Worm (Caenorhabditis elegans): ENCODE measurements around the gene bkip-1.
"Not testable (repeated sequence)": the region's sequence is repeated elsewhere in the genome, so short reads cannot be mapped to it uniquely, and the experiment has no call there.

Gene bkip-1

DNA sequence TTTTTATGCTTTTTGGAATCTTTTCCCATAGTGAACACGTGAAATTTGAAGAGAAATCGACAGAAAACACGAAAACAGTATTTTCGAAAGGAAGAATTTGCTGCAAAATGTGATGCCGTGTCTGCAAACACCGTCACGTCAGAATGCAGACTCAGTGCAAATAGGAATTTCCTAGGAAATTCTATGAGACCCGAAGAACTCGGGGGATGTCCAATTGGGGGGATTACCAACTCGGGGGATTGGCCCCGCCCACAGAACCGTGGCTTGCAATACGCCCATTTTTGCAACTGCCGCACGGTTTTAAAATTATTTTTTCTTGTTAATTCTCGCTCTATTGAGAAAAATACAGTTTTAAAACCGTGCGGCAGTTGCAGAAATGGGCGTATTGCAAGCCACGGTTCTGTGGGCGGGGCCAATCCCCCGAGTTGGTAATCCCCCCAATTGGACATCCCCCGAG lies 41.1 kb downstream of the bkip-1 start, which contains the start of gene cacn-1:
cacn-1 (minus strand) TSS at position 51 of the 457 bp plus-strand sequence.
- not testable (repeated sequence) for TF ChIP-seq unc-62 (GFP tag; optimal IDR thresholded peaks at IDR 0.05)

DNA sequence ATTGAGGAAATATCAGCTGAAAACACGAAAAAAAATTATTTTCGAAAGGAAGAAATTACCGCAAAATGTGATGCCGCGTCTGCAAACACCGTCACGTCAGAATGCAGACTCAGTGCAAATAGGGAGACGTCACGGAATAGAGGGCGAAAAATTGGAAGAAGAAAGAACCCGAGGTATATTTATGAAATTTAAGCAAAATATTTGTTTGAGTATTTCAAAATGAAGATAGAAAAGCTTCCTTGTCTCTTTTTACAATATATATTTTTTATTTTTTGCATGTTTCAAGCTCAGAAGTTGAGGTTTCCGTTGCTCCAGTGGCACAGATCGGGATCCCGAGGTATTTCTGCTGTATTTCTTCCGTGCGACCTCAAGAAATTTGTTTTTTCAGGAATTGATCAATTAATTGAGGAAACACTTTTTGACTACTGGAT lies 42.8 kb downstream of the bkip-1 start, which contains the start of gene W03H9.2:
W03H9.2 (minus strand) TSS at position 32 of the 431 bp plus-strand sequence.
- TF ChIP-seq unc-62 (GFP tag; optimal IDR thresholded peaks at IDR 0.05): no peak

DNA sequence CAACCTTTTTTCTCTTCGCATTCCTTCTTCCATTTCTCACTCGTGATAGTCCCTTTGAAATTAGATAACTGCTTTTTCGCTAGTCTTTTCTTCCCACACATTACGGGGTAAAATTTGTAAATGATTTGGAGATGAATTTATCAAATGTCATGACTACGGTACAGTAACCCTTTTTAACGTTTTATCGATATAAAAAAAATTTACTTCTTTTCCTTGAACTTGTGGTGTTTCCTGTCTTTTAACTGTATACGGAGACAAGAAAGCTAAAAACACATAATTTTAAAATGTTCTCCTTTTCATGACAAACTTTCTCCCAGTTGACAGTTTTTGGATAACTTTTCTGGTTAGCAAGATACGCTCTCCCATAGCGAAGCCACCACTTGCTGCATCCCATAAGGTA lies 49.0 kb downstream of the bkip-1 start, which contains the start of gene W03H9.1:
W03H9.1 (minus strand) TSS at position 101 of the 400 bp plus-strand sequence.
- TF ChIP-seq unc-62 (GFP tag; optimal IDR thresholded peaks at IDR 0.05): no peak

DNA sequence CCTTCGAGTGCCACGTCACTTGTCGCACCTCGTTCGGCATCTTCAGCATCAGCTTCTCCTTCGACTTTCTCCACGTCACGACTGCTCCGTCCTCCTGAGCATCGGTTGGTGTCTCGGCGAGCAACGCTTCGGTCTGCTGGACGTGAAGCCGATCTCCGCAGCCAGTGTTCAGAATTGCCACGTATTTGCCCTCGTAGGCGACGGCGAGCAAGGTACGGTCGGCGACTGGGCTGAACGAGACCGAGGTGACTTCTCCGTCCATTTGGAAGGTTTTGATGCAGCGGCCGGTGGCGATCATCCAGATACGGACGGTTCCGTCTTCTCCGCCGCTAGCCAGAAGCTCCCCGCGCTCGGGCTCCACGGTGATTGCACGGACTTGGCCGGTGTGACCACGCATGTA lies 51.2 kb downstream of the bkip-1 start:
- no peak for TF ChIP-seq unc-62 (GFP tag; optimal IDR thresholded peaks at IDR 0.05)
